Worm (Caenorhabditis elegans) whole organism, midembryonic: ENCODE data around the gene C34E10.10.

Experiments
- T22C8.4 ChIP-seq: fragments of 200-800 bp; sonication (Bioruptor generic); IDR thresholded peaks from 2 replicates; pipeline ENCODE4 v1.3.6; 2022; ENCODE audit warnings: missing genetic modification characterization, missing compliant biosample characterization
- cog-1 ChIP-seq: sonication (generic microtip); optimal IDR thresholded peaks from 2 replicates; lab custom pipeline; 2016; ENCODE audit warnings: missing genetic modification characterization, missing compliant biosample characterization
- flt-1 ChIP-seq: fragments of 200-800 bp; sonication (Bioruptor generic); IDR thresholded peaks from 2 replicates; pipeline ENCODE4 v1.3.6; 2022; ENCODE audit warnings: missing genetic modification characterization, missing compliant biosample characterization
- med-1 ChIP-seq: sonication (generic microtip); optimal IDR thresholded peaks from 2 replicates; lab custom pipeline; 2017; ENCODE audit warnings: missing genetic modification characterization, mild to moderate bottlenecking, missing compliant biosample characterization, antibody characterized with exemption, missing genetic modification reagents; ENCODE audit not compliant: insufficient read depth
- tab-1 ChIP-seq: fragments of 200-800 bp; sonication (Bioruptor generic); IDR thresholded peaks from 2 replicates; pipeline ENCODE4 v1.3.6; 2022; ENCODE audit warnings: missing genetic modification characterization, missing compliant biosample characterization

- TF ChIP-seq cog-1 (tag; lab: Kevin White, UChicago) (no peak), tab-1 (GFP tag; lab: Robert Waterston, UW) (no peak), med-1 (GFP tag; lab: Kevin White, UChicago) (no peak), flt-1 (GFP tag; lab: Robert Waterston, UW) (no peak), T22C8.4 (GFP tag; lab: Robert Waterston, UW) (no peak)
Observed at ce11 chrIII:5241854-5242253, 14.2 kb upstream of the C34E10.10 start.
